Worm (Caenorhabditis elegans) whole organism, L3 larva: Measurements from ENCODE around the gene mel-28.
"Not testable (repeated sequence)": the region's sequence is repeated elsewhere in the genome, so short reads cannot be mapped to it uniquely, and the experiment has no call there.

Experiments
- ZK546.5 ChIP-seq: sonication (generic microtip); optimal IDR thresholded peaks from 2 replicates; lab custom pipeline; 2017; ENCODE audit warnings: missing biosample characterization, missing genetic modification characterization
- aly-2 ChIP-seq: fragments of 150-350 bp; optimal IDR thresholded peaks from 2 replicates; lab custom pipeline; 2014; ENCODE audit warnings: missing biosample characterization, missing genetic modification characterization
- ama-1 ChIP-seq: fragments of 150-350 bp; optimal IDR thresholded peaks from 2 replicates; lab custom pipeline; 2018
- ceh-28 ChIP-seq: fragments of 150-350 bp; optimal IDR thresholded peaks from 2 replicates; lab custom pipeline; 2014; ENCODE audit warnings: missing biosample characterization, missing genetic modification reagents, missing genetic modification characterization
- ceh-82 ChIP-seq: fragments of 150-350 bp; optimal IDR thresholded peaks from 2 replicates; lab custom pipeline; 2014; ENCODE audit warnings: missing biosample characterization, missing genetic modification characterization
- ceh-9 ChIP-seq: sonication (generic microtip); optimal IDR thresholded peaks from 2 replicates; lab custom pipeline; 2018; ENCODE audit warnings: missing biosample characterization, missing genetic modification characterization
- daf-12 ChIP-seq: fragments of 150-350 bp; optimal IDR thresholded peaks from 2 replicates; lab custom pipeline; 2014; ENCODE audit warnings: missing biosample characterization, missing genetic modification reagents, missing genetic modification characterization
- egl-27 ChIP-seq: sonication (generic microtip); optimal IDR thresholded peaks from 4 replicates; lab custom pipeline; 2017; ENCODE audit warnings: missing biosample characterization, missing genetic modification reagents, missing genetic modification characterization
- egl-5 ChIP-seq: fragments of 150-350 bp; optimal IDR thresholded peaks from 2 replicates; lab custom pipeline; 2017; ENCODE audit warnings: missing biosample characterization, missing genetic modification reagents, missing genetic modification characterization, inconsistent platforms
- elt-1 ChIP-seq: fragments of 150-350 bp; optimal IDR thresholded peaks from 2 replicates; lab custom pipeline; 2014; ENCODE audit warnings: missing biosample characterization, missing genetic modification characterization
- elt-2 ChIP-seq: sonication (generic microtip); optimal IDR thresholded peaks from 2 replicates; lab custom pipeline; 2016; ENCODE audit warnings: missing genetic modification reagents, mild to moderate bottlenecking, missing genetic modification characterization, missing compliant biosample characterization
- elt-3 ChIP-seq, 3 experiments: fragments of 150-350 bp in 1 of 3; sonication (generic microtip) in 2 of 3; optimal IDR thresholded peaks; 2 replicates in 2 of 3; 4 replicates in 1 of 3; lab custom pipeline; 2014 to 2017; ENCODE audit warnings: missing biosample characterization in 3 of 3, missing genetic modification characterization in 3 of 3
- eor-1 ChIP-seq, 2 experiments: fragments of 150-350 bp; optimal IDR thresholded peaks; 2 replicates each; lab custom pipeline; 2014 to 2018; ENCODE audit warnings: missing biosample characterization in 2 of 2, missing genetic modification characterization in 2 of 2
- fkh-2 ChIP-seq: fragments of 150-350 bp; optimal IDR thresholded peaks from 2 replicates; lab custom pipeline; 2014; ENCODE audit warnings: missing biosample characterization, missing genetic modification reagents, missing genetic modification characterization
- hmg-11 ChIP-seq: sonication (generic microtip); optimal IDR thresholded peaks from 2 replicates; lab custom pipeline; 2016; ENCODE audit warnings: missing genetic modification characterization, missing compliant biosample characterization
- jun-1 ChIP-seq: fragments of 150-350 bp; optimal IDR thresholded peaks from 2 replicates; lab custom pipeline; 2014; ENCODE audit warnings: missing biosample characterization, missing genetic modification reagents, missing genetic modification characterization
- lin-15B ChIP-seq: fragments of 150-350 bp; optimal IDR thresholded peaks from 2 replicates; lab custom pipeline; 2014; ENCODE audit warnings: missing biosample characterization, missing genetic modification characterization
- lin-39 ChIP-seq: fragments of 150-350 bp; optimal IDR thresholded peaks from 2 replicates; lab custom pipeline; 2018; ENCODE audit warnings: missing biosample characterization, missing genetic modification reagents, missing genetic modification characterization
- mdl-1 ChIP-seq: fragments of 150-350 bp; optimal IDR thresholded peaks from 2 replicates; lab custom pipeline; 2014; ENCODE audit warnings: missing biosample characterization, missing genetic modification characterization
- nfya-1 ChIP-seq: sonication (generic microtip); optimal IDR thresholded peaks from 2 replicates; lab custom pipeline; 2017; ENCODE audit warnings: missing genetic modification characterization, mild to moderate bottlenecking, missing compliant biosample characterization, antibody characterized with exemption, moderate library complexity; ENCODE audit not compliant: insufficient read depth
- nhr-23 ChIP-seq: fragments of 150-350 bp; optimal IDR thresholded peaks from 2 replicates; lab custom pipeline; 2014; ENCODE audit warnings: missing biosample characterization, missing genetic modification reagents, missing genetic modification characterization
- nhr-25 ChIP-seq: sonication (generic microtip); optimal IDR thresholded peaks from 2 replicates; lab custom pipeline; 2017; ENCODE audit warnings: missing biosample characterization, missing genetic modification characterization
- nhr-28 ChIP-seq: fragments of 150-350 bp; optimal IDR thresholded peaks from 2 replicates; lab custom pipeline; 2014; ENCODE audit warnings: missing biosample characterization, missing genetic modification characterization
- nhr-43 ChIP-seq: sonication (generic microtip); optimal IDR thresholded peaks from 2 replicates; lab custom pipeline; 2016; ENCODE audit warnings: mild to moderate bottlenecking, missing genetic modification characterization, missing compliant biosample characterization; ENCODE audit not compliant: poor library complexity, severe bottlenecking
- nhr-67 ChIP-seq: fragments of 150-350 bp; optimal IDR thresholded peaks from 2 replicates; lab custom pipeline; 2014; ENCODE audit warnings: missing biosample characterization, missing genetic modification characterization
- nhr-76 ChIP-seq: fragments of 150-350 bp; sonication (generic microtip); optimal IDR thresholded peaks from 5 replicates; lab custom pipeline; 2014; ENCODE audit warnings: missing biosample characterization, missing genetic modification characterization
- pha-4 ChIP-seq: fragments of 150-350 bp; optimal IDR thresholded peaks from 2 replicates; lab custom pipeline; 2014; ENCODE audit warnings: missing biosample characterization, missing genetic modification reagents, missing genetic modification characterization
- skn-1 ChIP-seq: fragments of 150-350 bp; optimal IDR thresholded peaks from 2 replicates; lab custom pipeline; 2014; ENCODE audit warnings: missing biosample characterization, missing genetic modification characterization
- snpc-4 ChIP-seq: fragments of 150-350 bp; optimal IDR thresholded peaks from 2 replicates; lab custom pipeline; 2014; ENCODE audit warnings: missing biosample characterization, missing genetic modification characterization
- tbx-2 ChIP-seq: sonication (generic microtip); optimal IDR thresholded peaks from 2 replicates; lab custom pipeline; 2016; ENCODE audit warnings: mild to moderate bottlenecking, missing genetic modification characterization, missing compliant biosample characterization
- zag-1 ChIP-seq: fragments of 150-350 bp; optimal IDR thresholded peaks from 2 replicates; lab custom pipeline; 2014; ENCODE audit warnings: missing biosample characterization, missing genetic modification characterization

The mel-28 gene

DNA sequence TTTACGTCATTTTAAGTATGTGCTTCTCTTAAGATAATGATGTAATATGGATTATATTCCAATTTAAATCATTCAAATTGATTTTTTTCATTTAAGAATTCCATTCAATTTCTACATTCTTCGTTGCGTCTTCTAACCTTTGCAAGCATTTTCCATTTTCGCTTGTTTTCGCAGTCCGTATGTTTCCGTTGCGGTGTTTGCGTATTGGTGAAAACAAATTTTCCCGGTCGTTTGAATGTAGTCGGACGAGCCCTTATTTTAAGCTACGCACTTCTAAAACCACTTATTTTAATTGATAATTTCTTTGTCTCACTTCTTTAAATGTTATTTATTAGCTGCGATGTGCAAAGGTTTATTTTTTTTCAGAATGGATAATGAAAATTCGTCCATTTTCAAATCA lies at the start of gene mel-28:
Gene mel-28 (plus strand): TSS at position 367 of the 400 bp plus-strand sequence.
- TF ChIP-seq egl-27 (tag; lab: Kevin White, UChicago) (no peak), lin-15B (tag; lab: Kevin White, UChicago) (peak; percentile 20), snpc-4 (tag; lab: Kevin White, UChicago) (no peak), elt-2 (no peak), nhr-43 (tag; lab: Kevin White, UChicago) (no peak), mdl-1 (tag; lab: Kevin White, UChicago) (no peak), fkh-2 (no peak), pha-4 (tag; lab: Kevin White, UChicago) (peak; percentile 48), egl-5 (peak; percentile 44), zag-1 (tag; lab: Kevin White, UChicago) (no peak)

DNA sequence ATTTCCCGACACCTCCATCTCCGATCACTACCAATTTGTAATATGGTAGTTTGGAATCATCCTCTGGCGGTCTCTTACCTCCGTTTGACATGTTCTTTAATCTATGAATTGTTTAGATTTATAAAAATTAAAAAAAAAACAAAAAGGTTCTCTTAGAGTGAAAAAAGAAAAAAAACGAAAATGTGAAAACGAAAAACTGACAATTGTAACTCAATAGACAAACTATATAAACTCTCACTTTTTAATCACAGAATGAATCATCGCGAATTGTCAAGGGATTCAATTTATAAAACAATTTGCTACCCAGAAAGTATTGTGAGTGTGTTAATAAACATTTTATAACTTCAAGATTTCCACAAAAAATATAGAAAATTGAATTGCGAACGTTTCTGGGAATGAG lies 45.9 kb upstream of the mel-28 start, which contains the start of gene ras-2:
Gene ras-2 (minus strand): TSS at position 101 of the 400 bp plus-strand sequence.
- no peak for TF ChIP-seq elt-3 (tag; optimal IDR thresholded peaks at IDR 0.05; lab: Kevin White, UChicago)
- TF ChIP-seq egl-27 (tag; lab: Kevin White, UChicago), result no peak
- TF ChIP-seq lin-39, result no peak
- TF ChIP-seq elt-1 (tag; lab: Kevin White, UChicago), result no peak
- TF ChIP-seq ZK546.5 (tag; lab: Kevin White, UChicago), result no peak
- TF ChIP-seq ama-1 (lab: Kevin White, UChicago), result no peak
- no peak for TF ChIP-seq nhr-43 (tag; lab: Kevin White, UChicago)
- TF ChIP-seq ceh-82 (tag; lab: Kevin White, UChicago), result no peak
- TF ChIP-seq aly-2 (tag; lab: Kevin White, UChicago), result no peak
- TF ChIP-seq eor-1 (tag; optimal IDR thresholded peaks at IDR 0.05; lab: Kevin White, UChicago), result no peak
- no peak for TF ChIP-seq nhr-67 (tag; lab: Kevin White, UChicago)
- TF ChIP-seq hmg-11 (tag; lab: Kevin White, UChicago), result no peak
- no peak for TF ChIP-seq snpc-4 (tag; lab: Kevin White, UChicago)
- TF ChIP-seq jun-1 (tag; lab: Kevin White, UChicago), result no peak

- TF ChIP-seq nhr-25 (no peak), daf-12 (tag; lab: Kevin White, UChicago) (no peak), pha-4 (tag; lab: Kevin White, UChicago) (no peak), tbx-2 (tag; lab: Kevin White, UChicago) (no peak), lin-39 (peak; percentile 8), ceh-9 (tag; lab: Kevin White, UChicago) (no peak), mdl-1 (tag; lab: Kevin White, UChicago) (no peak), skn-1 (no peak), ceh-28 (tag; lab: Kevin White, UChicago) (peak; percentile 45), hmg-11 (tag; lab: Kevin White, UChicago) (no peak), nfya-1 (tag; lab: Kevin White, UChicago) (peak; percentile 48), nhr-23 (tag; lab: Kevin White, UChicago) (peak; percentile 63), lin-15B (tag; lab: Kevin White, UChicago) (no peak), elt-2 (peak; percentile 31)
These were observed 45.1 kb upstream of the mel-28 start for ce11 chrIII:4740820-4741219.

DNA sequence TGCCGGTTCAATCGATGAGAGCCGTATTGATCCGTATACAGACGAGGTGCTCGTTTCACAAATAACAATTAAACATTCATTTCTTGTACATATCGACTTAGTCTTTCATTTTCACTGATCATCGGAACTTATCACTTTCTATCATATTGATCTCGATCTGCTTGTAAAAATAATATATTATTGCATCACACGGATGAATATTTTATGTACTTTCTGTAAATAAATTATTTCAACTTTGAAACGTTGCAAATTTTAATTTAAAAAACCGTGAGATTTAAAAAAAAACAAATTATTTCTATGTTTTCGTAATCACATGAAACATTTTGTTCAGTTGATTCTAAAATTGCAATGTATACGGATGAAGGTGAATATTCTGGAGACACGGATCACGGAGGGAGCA lies 43.3 kb upstream of the mel-28 start, which contains the start of gene twk-6:
Gene twk-6 (plus strand): TSS at position 301 of the 400 bp plus-strand sequence.
- not testable (repeated sequence) for TF ChIP-seq tbx-2, nhr-76, nhr-28 (tag; lab: Kevin White, UChicago)

DNA sequence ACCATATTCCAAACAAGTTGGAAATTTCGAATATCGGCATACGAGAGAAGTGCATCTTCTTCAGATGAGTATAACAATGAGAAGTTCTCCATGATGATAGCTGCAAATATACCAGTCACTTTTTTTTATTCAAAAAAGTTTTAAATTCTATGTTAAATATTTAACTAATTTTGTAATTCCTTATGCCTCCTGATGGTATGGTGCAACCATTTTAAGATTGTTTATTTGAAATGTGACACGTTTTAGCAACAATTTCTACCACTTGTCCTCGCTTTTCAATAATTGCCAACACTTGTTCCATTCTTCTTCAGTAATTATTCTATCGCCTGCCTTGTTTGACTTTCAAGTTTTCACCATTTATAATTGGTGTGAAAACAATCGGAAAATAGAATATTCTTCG lies 39.9 kb upstream of the mel-28 start, which contains the start of gene F17C8.6:
Gene F17C8.6 (minus strand): TSS at position 101 of the 400 bp plus-strand sequence.
- TF ChIP-seq jun-1 (tag; lab: Kevin White, UChicago) (no peak), fkh-2 (no peak), nhr-28 (tag; lab: Kevin White, UChicago) (no peak), ama-1 (lab: Kevin White, UChicago) (no peak), skn-1 (no peak), egl-27 (tag; lab: Kevin White, UChicago) (no peak)
